Worm (Caenorhabditis elegans) whole organism, L2 larva: ENCODE measurements around the gene srg-30.

ENCODE experiments used
- C34F6.9 ChIP-seq: fragments of 150-350 bp; optimal IDR thresholded peaks from 2 replicates; lab custom pipeline; 2014; ENCODE audit warnings: missing biosample characterization, missing genetic modification characterization
- F13H6.1 ChIP-seq: sonication (generic microtip); optimal IDR thresholded peaks from 2 replicates; lab custom pipeline; 2016; ENCODE audit warnings: missing genetic modification characterization, missing compliant biosample characterization
- R02D3.7 ChIP-seq: fragments of 150-350 bp; optimal IDR thresholded peaks from 2 replicates; lab custom pipeline; 2014; ENCODE audit warnings: missing biosample characterization, missing genetic modification characterization
- ama-1 ChIP-seq: fragments of 150-350 bp; optimal IDR thresholded peaks from 2 replicates; lab custom pipeline; 2018; ENCODE audit warnings: inconsistent platforms
- blmp-1 ChIP-seq: sonication (generic microtip); optimal IDR thresholded peaks from 2 replicates; lab custom pipeline; 2017; ENCODE audit warnings: missing genetic modification characterization, mild to moderate bottlenecking, missing compliant biosample characterization, antibody characterized with exemption, moderate library complexity; ENCODE audit not compliant: insufficient read depth
- ceh-16 ChIP-seq: fragments of 150-350 bp; optimal IDR thresholded peaks from 2 replicates; lab custom pipeline; 2014; ENCODE audit warnings: missing biosample characterization, missing genetic modification characterization
- ceh-82 ChIP-seq: fragments of 150-350 bp; optimal IDR thresholded peaks from 2 replicates; lab custom pipeline; 2014; ENCODE audit warnings: missing biosample characterization, missing genetic modification characterization
- crh-2 ChIP-seq: sonication (generic microtip); optimal IDR thresholded peaks from 2 replicates; lab custom pipeline; 2017; ENCODE audit warnings: missing biosample characterization, missing genetic modification characterization
- egl-27 ChIP-seq: sonication (generic microtip); optimal IDR thresholded peaks from 3 replicates; lab custom pipeline; 2017; ENCODE audit warnings: missing biosample characterization, missing genetic modification reagents, missing genetic modification characterization
- gmeb-1 ChIP-seq: fragments of 150-350 bp; optimal IDR thresholded peaks from 2 replicates; lab custom pipeline; 2014; ENCODE audit warnings: missing biosample characterization, missing genetic modification characterization
- lin-13 ChIP-seq: fragments of 150-350 bp; optimal IDR thresholded peaks from 2 replicates; lab custom pipeline; 2014; ENCODE audit warnings: missing biosample characterization, missing genetic modification reagents, missing genetic modification characterization
- lin-39 ChIP-seq: fragments of 150-350 bp; optimal IDR thresholded peaks from 2 replicates; lab custom pipeline; 2014; ENCODE audit warnings: missing biosample characterization, missing genetic modification reagents, missing genetic modification characterization
- lsy-2 ChIP-seq, 2 experiments: fragments of 150-350 bp in 1 of 2; sonication (generic microtip) in 1 of 2; optimal IDR thresholded peaks; 2 replicates each; lab custom pipeline; 2014 to 2017; ENCODE audit warnings: missing biosample characterization in 2 of 2, missing genetic modification characterization in 2 of 2
- mab-5 ChIP-seq: fragments of 150-350 bp; optimal IDR thresholded peaks from 2 replicates; lab custom pipeline; 2014; ENCODE audit warnings: missing biosample characterization, missing genetic modification characterization
- mbf-1 ChIP-seq: sonication (generic microtip); optimal IDR thresholded peaks from 2 replicates; lab custom pipeline; 2017; ENCODE audit warnings: missing biosample characterization, missing genetic modification characterization
- mdl-1 ChIP-seq, 2 experiments: fragments of 150-350 bp in 1 of 2; sonication (generic microtip) in 1 of 2; optimal IDR thresholded peaks; 2 replicates each; lab custom pipeline; 2017; ENCODE audit warnings: missing biosample characterization in 2 of 2, missing genetic modification characterization in 2 of 2
- nhr-10 ChIP-seq: sonication (generic microtip); optimal IDR thresholded peaks from 2 replicates; lab custom pipeline; 2017; ENCODE audit warnings: missing biosample characterization, missing genetic modification characterization
- nhr-11 ChIP-seq: fragments of 150-350 bp; optimal IDR thresholded peaks from 2 replicates; lab custom pipeline; 2014; ENCODE audit warnings: missing biosample characterization, missing genetic modification characterization
- nhr-12 ChIP-seq: fragments of 150-350 bp; optimal IDR thresholded peaks from 2 replicates; lab custom pipeline; 2014; ENCODE audit warnings: missing biosample characterization, missing genetic modification characterization
- nhr-21 ChIP-seq: fragments of 150-350 bp; optimal IDR thresholded peaks from 2 replicates; lab custom pipeline; 2014; ENCODE audit warnings: missing biosample characterization, missing genetic modification characterization
- nhr-23 ChIP-seq: fragments of 150-350 bp; optimal IDR thresholded peaks from 2 replicates; lab custom pipeline; 2014; ENCODE audit warnings: missing biosample characterization, missing genetic modification reagents, missing genetic modification characterization
- nhr-237 ChIP-seq: fragments of 150-350 bp; optimal IDR thresholded peaks from 2 replicates; lab custom pipeline; 2014; ENCODE audit warnings: missing biosample characterization, missing genetic modification characterization
- nhr-25 ChIP-seq: fragments of 150-350 bp; sonication (generic microtip); optimal IDR thresholded peaks from 3 replicates; lab custom pipeline; 2014; ENCODE audit warnings: missing biosample characterization, missing genetic modification characterization
- peb-1 ChIP-seq: fragments of 150-350 bp; optimal IDR thresholded peaks from 2 replicates; lab custom pipeline; 2014; ENCODE audit warnings: missing biosample characterization, missing genetic modification characterization
- sem-4 ChIP-seq: fragments of 150-350 bp; optimal IDR thresholded peaks from 2 replicates; lab custom pipeline; 2014; ENCODE audit warnings: missing biosample characterization, missing genetic modification reagents, missing genetic modification characterization
- sma-3 ChIP-seq: sonication (generic microtip); optimal IDR thresholded peaks from 2 replicates; lab custom pipeline; 2016; ENCODE audit warnings: missing genetic modification reagents, missing genetic modification characterization, missing compliant biosample characterization
- sma-9 ChIP-seq, 2 experiments: fragments of 150-350 bp in 1 of 2; sonication (generic microtip) in 1 of 2; optimal IDR thresholded peaks; 2 replicates each; lab custom pipeline; 2014 to 2016; ENCODE audit warnings: missing genetic modification characterization in 2 of 2, mild to moderate bottlenecking in 1 of 2, missing biosample characterization in 1 of 2, missing compliant biosample characterization in 1 of 2, missing genetic modification reagents in 1 of 2, moderate library complexity in 1 of 2
- snpc-4 ChIP-seq: fragments of 150-350 bp; optimal IDR thresholded peaks from 2 replicates; lab custom pipeline; 2014; ENCODE audit warnings: missing biosample characterization, missing genetic modification characterization
- unc-39 ChIP-seq: fragments of 150-350 bp; optimal IDR thresholded peaks from 2 replicates; lab custom pipeline; 2014; ENCODE audit warnings: missing biosample characterization, missing genetic modification characterization
- unc-55 ChIP-seq: fragments of 150-350 bp; sonication (generic microtip); optimal IDR thresholded peaks from 3 replicates; lab custom pipeline; 2014; ENCODE audit warnings: missing biosample characterization, missing genetic modification reagents, missing genetic modification characterization
- unc-62 ChIP-seq: fragments of 150-350 bp; optimal IDR thresholded peaks from 2 replicates; lab custom pipeline; 2014; ENCODE audit warnings: missing biosample characterization, missing genetic modification reagents, missing genetic modification characterization
- zag-1 ChIP-seq: fragments of 150-350 bp; optimal IDR thresholded peaks from 2 replicates; lab custom pipeline; 2014; ENCODE audit warnings: missing biosample characterization, missing genetic modification characterization
- ztf-1 ChIP-seq: fragments of 200-800 bp; sonication (Bioruptor generic); conservative IDR thresholded peaks from 2 replicates; pipeline ENCODE4 v1.3.6; 2022; ENCODE audit warnings: missing genetic modification characterization, missing compliant biosample characterization
- ztf-4 ChIP-seq: fragments of 150-350 bp; optimal IDR thresholded peaks from 2 replicates; lab custom pipeline; 2014; ENCODE audit warnings: missing biosample characterization, missing genetic modification characterization

The srg-30 gene

DNA sequence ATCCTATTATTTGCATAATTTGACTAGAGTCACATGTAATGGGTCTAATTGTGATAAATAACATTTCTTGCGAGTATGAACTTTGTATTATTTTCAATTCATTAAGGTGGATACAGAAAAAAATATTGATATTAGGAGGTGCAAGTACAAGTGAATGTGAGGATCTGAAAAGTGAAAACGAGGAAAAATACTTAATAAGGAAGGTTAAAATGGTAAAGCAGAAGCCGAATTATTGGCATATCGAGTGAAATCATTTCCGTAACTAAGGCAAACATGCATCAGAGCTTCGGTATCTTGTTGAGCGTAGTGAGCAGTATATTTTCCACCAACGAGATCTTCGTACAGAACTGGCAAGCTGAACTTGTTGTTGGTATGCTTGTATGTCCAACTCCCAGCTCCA lies 13.7 kb downstream of the srg-30 start:
- TF ChIP-seq unc-62 (GFP tag; lab: Kevin White, UChicago): no peak
- TF ChIP-seq sma-9 (GFP tag; optimal IDR thresholded peaks at IDR 0.05; lab: Kevin White, UChicago): no peak
- TF ChIP-seq sma-9 (tag; optimal IDR thresholded peaks at IDR 0.05; lab: Kevin White, UChicago): no peak
- TF ChIP-seq egl-27 (tag; lab: Kevin White, UChicago): no peak
- TF ChIP-seq F13H6.1: no peak
- TF ChIP-seq peb-1 (tag; lab: Kevin White, UChicago): no peak
- no peak for TF ChIP-seq lin-13 (GFP tag; lab: Kevin White, UChicago)
- TF ChIP-seq nhr-23 (tag; lab: Kevin White, UChicago): no peak
- TF ChIP-seq, all 48 proteins: peak for 0

DNA sequence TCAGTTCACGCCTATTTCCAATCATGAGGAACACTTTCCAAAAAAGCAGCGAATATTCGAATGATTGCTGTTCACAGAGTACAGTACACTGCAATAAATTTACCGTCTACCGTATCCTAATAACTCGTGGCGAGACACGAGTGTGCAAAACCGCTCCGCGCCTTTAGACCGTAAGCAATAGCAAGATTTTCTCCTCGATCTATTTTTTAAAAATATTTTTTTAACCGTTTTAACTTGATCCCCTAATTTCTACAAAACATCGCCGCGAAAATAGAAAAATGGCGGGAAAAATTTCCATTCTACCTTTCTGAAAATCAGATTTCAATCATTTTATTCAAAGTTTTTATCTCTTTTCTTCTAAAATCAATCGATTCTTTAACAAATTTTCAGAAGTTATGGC lies 15.4 kb downstream of the srg-30 start, which contains the start of gene era-1:
era-1 (plus strand) TSS at position 366 of the 400 bp plus-strand sequence.
- TF ChIP-seq crh-2 (tag; lab: Kevin White, UChicago) (no peak), ceh-82 (tag; lab: Kevin White, UChicago) (no peak), unc-39 (tag; lab: Kevin White, UChicago) (no peak), nhr-12 (tag; lab: Kevin White, UChicago) (no peak), lin-13 (GFP tag; lab: Kevin White, UChicago) (no peak)
- TF ChIP-seq, all 48 proteins: peak for 0

DNA sequence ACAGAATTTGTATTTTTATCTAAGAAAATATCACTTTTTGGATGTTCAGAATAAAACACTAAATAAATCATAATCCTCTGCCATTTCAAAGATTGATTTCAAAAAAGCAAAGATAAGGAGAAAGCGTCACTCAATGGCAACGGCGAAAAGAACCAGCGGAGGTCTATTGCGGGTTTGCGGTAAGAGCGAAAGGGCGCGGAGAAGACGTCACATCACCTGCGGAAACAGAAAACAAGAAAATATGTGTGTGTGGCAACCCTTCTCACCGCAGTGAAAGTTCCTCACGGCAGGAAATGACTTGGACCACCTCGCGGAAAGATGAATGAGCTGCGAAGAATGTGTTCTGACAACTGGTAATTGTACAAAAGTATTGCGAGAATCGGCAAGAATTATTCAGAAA lies 18.3 kb downstream of the srg-30 start:
- TF ChIP-seq sma-3 (no peak), C34F6.9 (no peak), mdl-1 (tag; optimal IDR thresholded peaks at IDR 0.05; lab: Kevin White, UChicago) (no peak), F13H6.1 (no peak), blmp-1 (tag; lab: Kevin White, UChicago) (peak; percentile 50), zag-1 (tag; lab: Kevin White, UChicago) (no peak), nhr-237 (tag; lab: Kevin White, UChicago) (no peak), unc-62 (GFP tag; lab: Kevin White, UChicago) (no peak)

DNA sequence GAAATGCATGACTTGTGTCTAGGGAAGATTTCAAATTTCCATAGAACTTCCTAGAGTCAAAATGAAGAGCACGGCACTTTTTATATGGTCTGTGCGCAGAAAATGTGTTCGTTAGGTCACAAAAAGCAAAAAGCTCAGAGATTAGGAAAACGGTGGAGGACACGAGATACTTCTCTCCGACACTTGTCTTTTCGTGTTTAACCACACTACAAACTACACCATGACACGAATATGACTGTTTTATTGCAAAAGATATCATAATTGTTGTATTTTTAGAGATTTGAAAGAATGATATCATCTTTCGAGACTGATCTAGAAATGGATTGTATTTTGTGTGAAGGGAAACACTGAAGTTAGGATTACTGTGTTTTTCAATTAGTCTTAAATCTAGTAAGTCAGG lies 19.1 kb downstream of the srg-30 start:
- no peak for TF ChIP-seq unc-62 (GFP tag; lab: Kevin White, UChicago)

DNA sequence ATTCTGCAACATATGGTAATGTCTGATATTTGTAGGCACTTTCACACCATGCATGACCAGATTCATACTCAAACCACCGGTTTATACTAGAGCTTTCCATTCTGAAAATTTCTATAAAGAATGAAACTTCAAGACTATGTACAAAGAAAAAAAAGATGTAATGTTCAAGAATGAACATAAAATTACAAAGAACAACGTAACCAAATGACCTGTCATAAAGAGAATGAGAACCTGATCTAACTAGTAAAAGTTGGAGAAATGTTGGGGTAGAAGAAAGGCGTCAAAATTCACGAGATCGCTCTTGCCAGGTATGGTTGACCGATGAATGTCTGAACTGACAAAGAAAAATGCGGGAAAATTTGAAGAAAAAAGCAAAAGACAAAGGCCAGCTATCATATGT lies 20.6 kb downstream of the srg-30 start, which contains the start of gene W02F12.2:
W02F12.2 (minus strand) TSS at position 101 of the 400 bp plus-strand sequence.
- TF ChIP-seq lin-13 (GFP tag; lab: Kevin White, UChicago) (no peak), unc-55 (no peak)

DNA sequence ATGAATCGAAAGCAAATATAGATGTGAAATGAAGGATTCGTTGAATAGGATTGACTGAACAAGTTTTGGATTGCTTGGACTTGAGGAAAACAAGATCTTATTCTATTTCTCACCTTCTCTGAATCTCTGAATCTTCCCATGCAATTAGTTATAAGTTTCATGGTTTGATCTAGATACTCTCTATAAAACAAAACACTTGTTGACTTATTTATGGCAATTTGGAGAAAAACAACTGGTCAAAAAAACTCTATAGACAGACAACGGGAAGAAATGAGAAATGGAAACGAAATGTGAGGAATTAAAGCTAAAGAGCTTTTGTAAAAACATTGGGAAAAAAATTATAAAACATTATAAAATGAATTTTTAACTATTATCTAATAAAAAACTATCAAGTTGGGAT lies 23.5 kb downstream of the srg-30 start, which contains the start of gene W02F12.8:
W02F12.8 (minus strand) TSS at position 101 of the 400 bp plus-strand sequence.
- TF ChIP-seq sma-3: no peak
- no peak for TF ChIP-seq mab-5 (tag; lab: Kevin White, UChicago)
- no peak for TF ChIP-seq egl-27 (tag; lab: Kevin White, UChicago)
- TF ChIP-seq ama-1 (lab: Kevin White, UChicago): no peak
- no peak for TF ChIP-seq nhr-237 (tag; lab: Kevin White, UChicago)
- TF ChIP-seq nhr-12 (tag; lab: Kevin White, UChicago): no peak
- TF ChIP-seq mbf-1 (tag; lab: Kevin White, UChicago): no peak
- TF ChIP-seq snpc-4 (tag; lab: Kevin White, UChicago): no peak
- TF ChIP-seq nhr-25: no peak
- no peak for TF ChIP-seq nhr-21 (tag; lab: Kevin White, UChicago)
- no peak for TF ChIP-seq gmeb-1
- TF ChIP-seq R02D3.7 (tag; lab: Kevin White, UChicago): no peak
- TF ChIP-seq sem-4 (tag; lab: Kevin White, UChicago): no peak

DNA sequence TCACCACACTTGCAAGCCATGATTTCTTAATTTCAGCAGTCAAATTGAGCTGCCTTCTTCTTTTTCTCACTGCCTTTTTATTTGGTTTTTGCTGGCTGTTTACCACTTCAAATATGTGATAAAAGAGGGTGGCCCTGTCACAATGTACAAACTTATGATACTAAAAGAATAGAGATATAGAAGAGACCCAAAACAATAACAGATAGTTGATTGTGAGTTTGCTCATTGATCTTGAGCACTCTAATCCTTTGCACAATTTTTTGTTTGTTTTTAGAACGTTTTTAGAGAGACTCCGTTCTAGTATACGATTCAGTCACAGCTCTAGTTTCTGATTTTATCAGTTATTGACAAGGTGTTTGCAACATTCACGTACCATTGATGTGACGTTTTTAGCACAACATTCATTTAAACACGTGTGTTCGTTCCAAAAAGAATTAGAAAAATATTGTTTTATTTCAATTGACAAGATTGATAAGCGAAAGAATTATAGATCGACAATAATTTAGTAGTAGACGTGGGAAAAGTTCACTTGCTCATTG lies 26.2 kb downstream of the srg-30 start, which contains the start of gene mtl-1:
mtl-1 (minus strand) TSS at position 51 of the 539 bp plus-strand sequence.
- TF ChIP-seq lsy-2 (tag; optimal IDR thresholded peaks at IDR 0.05; lab: Kevin White, UChicago): no peak
- no peak for TF ChIP-seq mab-5 (tag; lab: Kevin White, UChicago)
- no peak for TF ChIP-seq nhr-10
- TF ChIP-seq nhr-21 (tag; lab: Kevin White, UChicago): no peak
- no peak for TF ChIP-seq nhr-12 (tag; lab: Kevin White, UChicago)
- TF ChIP-seq ztf-4: no peak
- TF ChIP-seq mdl-1 (tag; optimal IDR thresholded peaks at IDR 0.05; lab: Kevin White, UChicago): no peak
- no peak for TF ChIP-seq F13H6.1
- TF ChIP-seq lin-39 (tag; lab: Kevin White, UChicago): no peak
- TF ChIP-seq unc-39 (tag; lab: Kevin White, UChicago): no peak
- no peak for TF ChIP-seq crh-2 (tag; lab: Kevin White, UChicago)
- no peak for TF ChIP-seq mbf-1 (tag; lab: Kevin White, UChicago)
- no peak for TF ChIP-seq ztf-1 (GFP tag; lab: Robert Waterston, UW)
- no peak for TF ChIP-seq nhr-11 (tag; lab: Kevin White, UChicago)
- no peak for TF ChIP-seq unc-55
- TF ChIP-seq zag-1 (tag; lab: Kevin White, UChicago): no peak
- no peak for TF ChIP-seq nhr-237 (tag; lab: Kevin White, UChicago)
- no peak for TF ChIP-seq snpc-4 (tag; lab: Kevin White, UChicago)
- TF ChIP-seq ceh-16 (tag; lab: Kevin White, UChicago): no peak
